Worm (Caenorhabditis elegans): Measurements from ENCODE around the gene btb-16.

DNA sequence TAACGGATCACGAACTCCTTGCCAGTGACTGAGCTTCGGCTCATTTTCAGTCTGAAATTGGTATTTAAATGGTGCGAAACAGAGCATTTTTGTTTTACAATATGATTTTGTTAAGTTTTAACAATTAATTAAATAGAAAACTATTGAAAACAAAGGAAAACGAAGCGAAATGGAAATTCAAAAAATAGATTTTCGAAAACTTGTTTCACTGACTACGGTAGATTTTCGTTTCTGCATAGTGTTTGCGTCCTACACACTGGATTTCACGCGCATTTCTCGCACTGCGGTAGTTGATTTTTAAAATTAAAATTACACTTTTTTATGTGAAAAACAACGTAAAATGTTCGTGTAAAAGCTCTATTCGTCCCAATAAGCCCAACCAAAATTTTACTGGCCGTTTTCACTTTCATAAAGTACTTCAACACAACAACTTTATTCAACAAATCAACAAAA, 49.7 kb downstream of the btb-16 start, which contains the start of gene bath-30:
- TF ChIP-seq elt-3 (tag; optimal IDR thresholded peaks at IDR 0.05) (no peak), sox-4 (tag; optimal IDR thresholded peaks at IDR 0.05) (no peak), ceh-8 (GFP tag; optimal IDR thresholded peaks at IDR 0.05) (no peak), ama-1 (optimal IDR thresholded peaks at IDR 0.05) (no peak), unc-62 (GFP tag; optimal IDR thresholded peaks at IDR 0.05) (no peak), mdl-1 (tag; optimal IDR thresholded peaks at IDR 0.05) (no peak), dpl-1 (GFP tag; optimal IDR thresholded peaks at IDR 0.05) (no peak), ztf-11 (tag; optimal IDR thresholded peaks at IDR 0.05) (no peak), hlh-17 (GFP tag; optimal IDR thresholded peaks at IDR 0.05; ENCODE audit: borderline replicate concordance) (no peak), unc-98 (GFP tag; IDR thresholded peaks at IDR 0.05) (no peak), tbx-2 (tag; optimal IDR thresholded peaks at IDR 0.05) (no peak), nhr-237 (tag; optimal IDR thresholded peaks at IDR 0.05) (no peak)

All from whole organism, L1 larva.